Fruit fly (Drosophila melanogaster): ENCODE data around the gene Kul.

Gene Kul

DNA sequence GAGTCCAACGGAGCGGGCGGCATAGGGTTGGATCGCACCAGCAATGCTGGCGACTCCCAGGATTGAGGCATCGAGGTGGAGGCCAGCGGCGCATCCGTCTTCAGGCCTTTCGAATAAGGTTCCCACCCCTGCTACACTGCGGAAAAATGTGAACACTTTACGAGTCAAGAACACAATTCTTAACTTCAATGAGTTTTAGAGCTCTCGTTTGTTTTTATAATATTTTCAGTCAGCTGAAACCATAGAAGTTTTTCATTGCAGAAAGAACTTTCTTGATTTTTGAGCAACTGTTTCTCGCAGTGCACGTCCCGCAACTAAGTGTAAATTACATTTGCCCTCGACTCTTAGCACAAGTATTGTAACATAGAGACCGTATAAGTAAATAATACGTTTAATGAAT is 29.3 kb upstream of the Kul start:
- TF ChIP-seq CG8159 (tag; optimal IDR thresholded peaks at IDR 0.05) (no peak), CG8301 (tag; optimal IDR thresholded peaks at IDR 0.05) (no peak), CG13204 (GFP tag; optimal IDR thresholded peaks at IDR 0.05) (no peak), CG15710 (tag; optimal IDR thresholded peaks at IDR 0.05) (no peak), CG14655 (GFP tag; optimal IDR thresholded peaks at IDR 0.05) (no peak), Ets98B (GFP tag; IDR thresholded peaks at IDR 0.05) (no peak), CG4496 (GFP tag; IDR thresholded peaks at IDR 0.05) (no peak), fd96Ca (GFP tag; IDR thresholded peaks at IDR 0.05) (no peak)

DNA sequence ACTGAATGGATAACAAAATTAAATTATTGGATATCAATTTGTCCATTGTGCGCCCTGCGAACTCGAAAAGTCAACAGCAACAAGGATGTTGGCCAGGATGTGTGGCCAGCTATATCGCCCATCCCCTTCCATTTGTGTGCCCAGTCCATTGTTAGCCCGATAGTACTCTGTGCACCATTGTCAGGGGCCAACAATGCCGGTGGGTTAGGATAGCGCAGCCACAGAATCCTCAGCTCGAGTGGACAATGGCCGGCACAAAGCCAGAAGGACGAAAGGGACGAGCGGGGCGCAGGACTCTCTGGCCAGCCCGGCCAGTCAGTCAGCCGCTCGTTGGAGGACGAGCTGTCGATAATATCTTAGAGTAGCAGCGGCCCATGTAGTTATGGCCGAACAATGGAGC is 27.8 kb upstream of the Kul start:
- TF ChIP-seq Snoo (tag; optimal IDR thresholded peaks at IDR 0.05) (no peak), rn (GFP tag; IDR thresholded peaks at IDR 0.05) (no peak), CG8301 (tag; optimal IDR thresholded peaks at IDR 0.05) (no peak), Pif1A (GFP tag; optimal IDR thresholded peaks at IDR 0.05) (no peak), CG32121 (GFP tag; IDR thresholded peaks at IDR 0.05) (no peak), CG10348 (GFP tag; IDR thresholded peaks at IDR 0.05) (no peak), CG17806 (tag; optimal IDR thresholded peaks at IDR 0.05) (no peak), EcR (GFP tag; optimal IDR thresholded peaks at IDR 0.05) (no peak), CG9948 (tag; optimal IDR thresholded peaks at IDR 0.05) (no peak), fd96Ca (GFP tag; IDR thresholded peaks at IDR 0.05) (no peak), CG12605 (GFP tag; IDR thresholded peaks at IDR 0.05) (no peak), gl (tag; optimal IDR thresholded peaks at IDR 0.05) (no peak), Ets98B (GFP tag; IDR thresholded peaks at IDR 0.05) (no peak), CG15710 (tag; optimal IDR thresholded peaks at IDR 0.05) (no peak), D1 (tag; optimal IDR thresholded peaks at IDR 0.05) (no peak), CG8159 (tag; optimal IDR thresholded peaks at IDR 0.05) (no peak), CG4496 (GFP tag; IDR thresholded peaks at IDR 0.05) (no peak)

DNA sequence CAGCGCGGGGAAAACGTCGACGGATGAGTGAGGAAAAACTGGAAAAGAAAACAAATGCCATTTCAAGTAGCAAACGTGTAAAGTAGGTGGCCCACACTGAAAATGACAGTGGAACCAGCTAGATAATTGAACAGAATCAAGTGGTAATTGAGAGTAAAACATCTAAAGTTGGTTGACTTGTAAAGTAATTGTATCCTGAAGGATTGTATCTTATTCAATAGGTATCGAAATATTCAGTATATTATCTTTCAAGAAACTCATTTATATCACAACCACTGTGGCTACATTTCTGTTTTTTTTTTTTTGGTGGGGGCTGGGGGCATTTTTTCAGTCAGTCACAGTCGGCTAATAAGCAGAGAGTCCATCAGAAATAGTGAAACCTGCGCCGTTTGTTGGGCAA is 26.4 kb upstream of the Kul start:
- TF ChIP-seq D1 (tag; optimal IDR thresholded peaks at IDR 0.05) (no peak), CG4496 (GFP tag; IDR thresholded peaks at IDR 0.05) (peak; percentile 39; the same call in 1 of the 3 replicates), Ets98B (GFP tag; IDR thresholded peaks at IDR 0.05) (peak; percentile 58; the same call in 1 of the 2 replicates)

DNA sequence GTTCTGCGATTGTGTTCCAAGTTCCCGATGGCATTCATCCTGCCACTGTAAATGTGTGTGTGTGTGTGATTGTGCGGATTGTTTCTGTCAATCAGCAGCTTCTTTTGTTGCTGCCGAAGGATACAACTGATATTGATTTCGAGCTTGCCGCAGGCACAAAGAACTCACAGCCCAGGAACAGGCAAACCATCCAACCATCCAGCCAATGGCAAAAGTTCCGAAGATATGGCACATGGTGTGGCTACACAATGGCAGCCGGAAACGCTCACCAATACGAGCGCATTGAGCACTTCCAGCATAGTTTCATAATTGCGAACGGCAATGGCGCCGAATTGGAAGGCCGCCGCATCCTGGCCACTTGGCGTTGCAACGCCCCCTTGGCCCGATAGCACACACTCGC is 23.9 kb upstream of the Kul start:
- no peak for TF ChIP-seq Pif1B (GFP tag; optimal IDR thresholded peaks at IDR 0.05)
- no peak for TF ChIP-seq Snoo (tag; optimal IDR thresholded peaks at IDR 0.05)
- TF ChIP-seq EcR (GFP tag; optimal IDR thresholded peaks at IDR 0.05): no peak
- no peak for TF ChIP-seq CG12605 (GFP tag; IDR thresholded peaks at IDR 0.05)
- no peak for TF ChIP-seq CG32121 (GFP tag; IDR thresholded peaks at IDR 0.05)
- no peak for TF ChIP-seq CG13204 (GFP tag; optimal IDR thresholded peaks at IDR 0.05)
- TF ChIP-seq D1 (tag; optimal IDR thresholded peaks at IDR 0.05): no peak
- TF ChIP-seq CG9948 (tag; optimal IDR thresholded peaks at IDR 0.05): no peak
- TF ChIP-seq CG10348 (GFP tag; IDR thresholded peaks at IDR 0.05): no peak
- TF ChIP-seq fd96Ca (GFP tag; IDR thresholded peaks at IDR 0.05): no peak
- TF ChIP-seq CG8301 (tag; optimal IDR thresholded peaks at IDR 0.05): no peak
- TF ChIP-seq Ets98B (GFP tag; IDR thresholded peaks at IDR 0.05): no peak
- TF ChIP-seq CG17806 (tag; optimal IDR thresholded peaks at IDR 0.05): no peak
- TF ChIP-seq CG8159 (tag; optimal IDR thresholded peaks at IDR 0.05): no peak
- no peak for TF ChIP-seq CG34367 (tag; optimal IDR thresholded peaks at IDR 0.05)
- no peak for TF ChIP-seq CG14655 (GFP tag; optimal IDR thresholded peaks at IDR 0.05)

DNA sequence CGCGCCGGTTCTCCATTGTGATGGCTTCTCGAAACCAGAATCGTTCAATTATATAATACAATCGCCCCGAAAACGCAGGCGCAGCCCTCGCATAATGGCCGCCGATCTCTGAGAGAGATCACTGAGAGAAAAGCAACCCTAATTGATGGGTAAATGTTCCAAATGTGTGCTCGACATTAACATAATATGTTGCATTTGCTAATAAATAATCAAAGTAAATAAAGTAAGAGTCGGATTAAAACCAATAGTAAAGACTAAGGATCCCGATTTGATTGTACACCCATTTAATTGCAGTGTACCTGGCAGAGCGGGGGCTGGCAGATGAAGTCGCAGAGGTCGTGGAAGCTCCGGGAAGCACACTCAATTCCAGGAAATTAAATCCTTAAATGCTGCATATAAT is 21.1 kb upstream of the Kul start:
- no peak for TF ChIP-seq rn (GFP tag; IDR thresholded peaks at IDR 0.05)
- no peak for TF ChIP-seq CG12605 (GFP tag; IDR thresholded peaks at IDR 0.05)
- no peak for TF ChIP-seq CG34367 (tag; optimal IDR thresholded peaks at IDR 0.05)
- TF ChIP-seq D1 (tag; optimal IDR thresholded peaks at IDR 0.05): no peak
- TF ChIP-seq EcR (GFP tag; optimal IDR thresholded peaks at IDR 0.05): no peak
- no peak for TF ChIP-seq Snoo (tag; optimal IDR thresholded peaks at IDR 0.05)
- TF ChIP-seq CG8301 (tag; optimal IDR thresholded peaks at IDR 0.05): no peak
- TF ChIP-seq CG4496 (GFP tag; IDR thresholded peaks at IDR 0.05): no peak
- TF ChIP-seq Ets98B (GFP tag; IDR thresholded peaks at IDR 0.05): no peak
- TF ChIP-seq Pif1B (GFP tag; optimal IDR thresholded peaks at IDR 0.05): no peak
- TF ChIP-seq CG32121 (GFP tag; IDR thresholded peaks at IDR 0.05): no peak
- no peak for TF ChIP-seq CG14655 (GFP tag; optimal IDR thresholded peaks at IDR 0.05)
- TF ChIP-seq CG10348 (GFP tag; IDR thresholded peaks at IDR 0.05): no peak
- no peak for TF ChIP-seq CG15710 (tag; optimal IDR thresholded peaks at IDR 0.05)
- TF ChIP-seq CG13204 (GFP tag; optimal IDR thresholded peaks at IDR 0.05): no peak

DNA sequence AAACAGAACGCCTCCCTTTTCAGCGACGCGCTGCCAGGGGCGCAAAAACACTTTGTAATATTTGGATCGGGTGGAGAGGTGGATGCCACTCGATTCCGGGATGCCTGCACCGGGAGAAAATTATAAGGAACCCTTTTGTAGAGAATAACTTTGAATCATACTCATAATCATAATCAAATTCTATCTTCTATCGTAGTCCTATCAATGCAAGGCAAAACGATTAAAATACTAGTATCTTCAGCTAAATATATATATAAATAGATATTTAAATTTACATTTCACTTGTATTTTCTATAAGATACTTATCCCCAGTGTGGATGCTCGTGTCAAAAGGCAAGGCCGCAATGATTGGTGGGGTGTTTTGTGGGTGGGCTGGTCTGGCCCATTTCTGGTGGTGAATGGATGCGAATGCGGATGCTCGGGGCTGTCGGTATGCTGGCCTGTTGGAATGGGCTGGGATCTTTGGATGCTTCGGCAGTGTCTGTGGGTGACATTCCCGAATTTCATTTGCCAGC is 19.8 kb upstream of the Kul start:
- TF ChIP-seq CG12605 (GFP tag; IDR thresholded peaks at IDR 0.05) (no peak), CG14655 (GFP tag; optimal IDR thresholded peaks at IDR 0.05) (no peak), CG10348 (GFP tag; IDR thresholded peaks at IDR 0.05) (no peak), Pif1A (GFP tag; optimal IDR thresholded peaks at IDR 0.05) (no peak)

DNA sequence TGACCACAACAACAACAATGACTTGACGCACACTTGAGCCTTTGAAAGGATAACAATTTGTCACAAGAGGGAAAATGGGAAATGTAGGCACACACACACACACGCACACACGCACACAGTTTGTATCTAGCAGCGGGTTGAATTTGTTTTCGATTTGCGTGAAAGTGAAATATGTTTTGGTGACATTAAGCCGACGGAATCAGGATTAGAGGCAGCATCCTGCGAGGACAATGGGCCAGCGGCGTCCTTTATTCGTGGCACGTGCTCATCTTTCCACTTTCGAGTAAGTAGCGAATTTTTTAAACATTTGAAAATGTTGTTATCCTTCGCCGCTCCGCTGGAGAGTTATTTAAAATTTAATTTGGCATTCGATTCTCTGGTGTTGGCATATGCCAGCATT is 18.4 kb upstream of the Kul start:
- TF ChIP-seq gl (tag; optimal IDR thresholded peaks at IDR 0.05) (no peak), CG12605 (GFP tag; IDR thresholded peaks at IDR 0.05) (no peak), CG4496 (GFP tag; IDR thresholded peaks at IDR 0.05) (no peak), D1 (tag; optimal IDR thresholded peaks at IDR 0.05) (no peak), Pif1A (GFP tag; optimal IDR thresholded peaks at IDR 0.05) (no peak), CG17806 (tag; optimal IDR thresholded peaks at IDR 0.05) (no peak), CG34367 (tag; optimal IDR thresholded peaks at IDR 0.05) (no peak), Snoo (tag; optimal IDR thresholded peaks at IDR 0.05) (no peak), CG14655 (GFP tag; optimal IDR thresholded peaks at IDR 0.05) (no peak), EcR (GFP tag; optimal IDR thresholded peaks at IDR 0.05) (no peak), Pif1B (GFP tag; optimal IDR thresholded peaks at IDR 0.05) (no peak), fd96Ca (GFP tag; IDR thresholded peaks at IDR 0.05) (no peak), CG10348 (GFP tag; IDR thresholded peaks at IDR 0.05) (no peak), CG9948 (tag; optimal IDR thresholded peaks at IDR 0.05) (no peak)

Measured in whole organism, pupa.